Worm (Caenorhabditis elegans) whole organism, L3 larva: ENCODE measurements around the gene iglr-1.
A peak's percentile ranks its signal among the peaks of the same experiment; 100 is the strongest.

Source experiments
- R02D3.7 ChIP-seq: fragments of 150-350 bp; optimal IDR thresholded peaks from 2 replicates; lab custom pipeline; 2014; ENCODE audit warnings: missing biosample characterization, missing genetic modification characterization
- aly-2 ChIP-seq: fragments of 150-350 bp; optimal IDR thresholded peaks from 2 replicates; lab custom pipeline; 2014; ENCODE audit warnings: missing biosample characterization, missing genetic modification characterization
- ama-1 ChIP-seq: fragments of 150-350 bp; optimal IDR thresholded peaks from 2 replicates; lab custom pipeline; 2018
- ceh-16 ChIP-seq: sonication (generic microtip); optimal IDR thresholded peaks from 2 replicates; lab custom pipeline; 2017; ENCODE audit warnings: missing biosample characterization, missing genetic modification characterization
- ceh-28 ChIP-seq: fragments of 150-350 bp; optimal IDR thresholded peaks from 2 replicates; lab custom pipeline; 2014; ENCODE audit warnings: missing biosample characterization, missing genetic modification reagents, missing genetic modification characterization
- ceh-9 ChIP-seq: sonication (generic microtip); optimal IDR thresholded peaks from 2 replicates; lab custom pipeline; 2018; ENCODE audit warnings: missing biosample characterization, missing genetic modification characterization
- egl-27 ChIP-seq: sonication (generic microtip); optimal IDR thresholded peaks from 4 replicates; lab custom pipeline; 2017; ENCODE audit warnings: missing biosample characterization, missing genetic modification reagents, missing genetic modification characterization
- egl-5 ChIP-seq: fragments of 150-350 bp; optimal IDR thresholded peaks from 2 replicates; lab custom pipeline; 2017; ENCODE audit warnings: missing biosample characterization, missing genetic modification reagents, missing genetic modification characterization, inconsistent platforms
- elt-2 ChIP-seq: sonication (generic microtip); optimal IDR thresholded peaks from 2 replicates; lab custom pipeline; 2016; ENCODE audit warnings: missing genetic modification reagents, mild to moderate bottlenecking, missing genetic modification characterization, missing compliant biosample characterization
- elt-3 ChIP-seq, 3 experiments: fragments of 150-350 bp in 1 of 3; sonication (generic microtip) in 2 of 3; optimal IDR thresholded peaks; 2 replicates in 2 of 3; 4 replicates in 1 of 3; lab custom pipeline; 2014 to 2017; ENCODE audit warnings: missing biosample characterization in 3 of 3, missing genetic modification characterization in 3 of 3
- fkh-2 ChIP-seq: fragments of 150-350 bp; optimal IDR thresholded peaks from 2 replicates; lab custom pipeline; 2014; ENCODE audit warnings: missing biosample characterization, missing genetic modification reagents, missing genetic modification characterization
- hmg-11 ChIP-seq: sonication (generic microtip); optimal IDR thresholded peaks from 2 replicates; lab custom pipeline; 2016; ENCODE audit warnings: missing genetic modification characterization, missing compliant biosample characterization
- lin-39 ChIP-seq: fragments of 150-350 bp; optimal IDR thresholded peaks from 2 replicates; lab custom pipeline; 2018; ENCODE audit warnings: missing biosample characterization, missing genetic modification reagents, missing genetic modification characterization
- lsy-12 ChIP-seq: sonication (generic microtip); optimal IDR thresholded peaks from 2 replicates; lab custom pipeline; 2016; ENCODE audit warnings: mild to moderate bottlenecking, missing genetic modification characterization, missing compliant biosample characterization
- nfya-1 ChIP-seq: sonication (generic microtip); optimal IDR thresholded peaks from 2 replicates; lab custom pipeline; 2017; ENCODE audit warnings: missing genetic modification characterization, mild to moderate bottlenecking, missing compliant biosample characterization, antibody characterized with exemption, moderate library complexity; ENCODE audit not compliant: insufficient read depth
- nhr-11 ChIP-seq: fragments of 150-350 bp; optimal IDR thresholded peaks from 2 replicates; lab custom pipeline; 2014; ENCODE audit warnings: missing biosample characterization, missing genetic modification characterization
- nhr-23 ChIP-seq: fragments of 150-350 bp; optimal IDR thresholded peaks from 2 replicates; lab custom pipeline; 2014; ENCODE audit warnings: missing biosample characterization, missing genetic modification reagents, missing genetic modification characterization
- nhr-237 ChIP-seq: fragments of 150-350 bp; optimal IDR thresholded peaks from 2 replicates; lab custom pipeline; 2014; ENCODE audit warnings: missing biosample characterization, missing genetic modification characterization
- nhr-25 ChIP-seq: sonication (generic microtip); optimal IDR thresholded peaks from 2 replicates; lab custom pipeline; 2017; ENCODE audit warnings: missing biosample characterization, missing genetic modification characterization
- nhr-43 ChIP-seq: sonication (generic microtip); optimal IDR thresholded peaks from 2 replicates; lab custom pipeline; 2016; ENCODE audit warnings: mild to moderate bottlenecking, missing genetic modification characterization, missing compliant biosample characterization; ENCODE audit not compliant: poor library complexity, severe bottlenecking
- nhr-76 ChIP-seq: fragments of 150-350 bp; sonication (generic microtip); optimal IDR thresholded peaks from 5 replicates; lab custom pipeline; 2014; ENCODE audit warnings: missing biosample characterization, missing genetic modification characterization
- nhr-77 ChIP-seq: fragments of 150-350 bp; optimal IDR thresholded peaks from 2 replicates; lab custom pipeline; 2014; ENCODE audit warnings: missing biosample characterization, missing genetic modification characterization
- pha-4 ChIP-seq: fragments of 150-350 bp; optimal IDR thresholded peaks from 2 replicates; lab custom pipeline; 2014; ENCODE audit warnings: missing biosample characterization, missing genetic modification reagents, missing genetic modification characterization
- pqm-1 ChIP-seq: fragments of 150-350 bp; optimal IDR thresholded peaks from 2 replicates; lab custom pipeline; 2017; ENCODE audit warnings: missing biosample characterization, missing genetic modification characterization, inconsistent platforms
- sea-2 ChIP-seq: fragments of 150-350 bp; sonication (generic microtip); optimal IDR thresholded peaks from 4 replicates; lab custom pipeline; 2014; ENCODE audit warnings: missing biosample characterization, missing genetic modification reagents, missing genetic modification characterization
- snpc-4 ChIP-seq: fragments of 150-350 bp; optimal IDR thresholded peaks from 2 replicates; lab custom pipeline; 2014; ENCODE audit warnings: missing biosample characterization, missing genetic modification characterization
- tbx-2 ChIP-seq: sonication (generic microtip); optimal IDR thresholded peaks from 2 replicates; lab custom pipeline; 2016; ENCODE audit warnings: mild to moderate bottlenecking, missing genetic modification characterization, missing compliant biosample characterization
- unc-39 ChIP-seq: sonication (generic microtip); optimal IDR thresholded peaks from 4 replicates; lab custom pipeline; 2017; ENCODE audit warnings: missing biosample characterization, missing genetic modification characterization
- unc-62 ChIP-seq: fragments of 150-350 bp; sonication (generic microtip); optimal IDR thresholded peaks from 4 replicates; lab custom pipeline; 2014; ENCODE audit warnings: missing biosample characterization, missing genetic modification reagents, missing genetic modification characterization
- zag-1 ChIP-seq: fragments of 150-350 bp; optimal IDR thresholded peaks from 2 replicates; lab custom pipeline; 2014; ENCODE audit warnings: missing biosample characterization, missing genetic modification characterization
- ztf-4 ChIP-seq: fragments of 150-350 bp; optimal IDR thresholded peaks from 2 replicates; lab custom pipeline; 2014; ENCODE audit warnings: missing biosample characterization, missing genetic modification characterization

iglr-1 gene

DNA sequence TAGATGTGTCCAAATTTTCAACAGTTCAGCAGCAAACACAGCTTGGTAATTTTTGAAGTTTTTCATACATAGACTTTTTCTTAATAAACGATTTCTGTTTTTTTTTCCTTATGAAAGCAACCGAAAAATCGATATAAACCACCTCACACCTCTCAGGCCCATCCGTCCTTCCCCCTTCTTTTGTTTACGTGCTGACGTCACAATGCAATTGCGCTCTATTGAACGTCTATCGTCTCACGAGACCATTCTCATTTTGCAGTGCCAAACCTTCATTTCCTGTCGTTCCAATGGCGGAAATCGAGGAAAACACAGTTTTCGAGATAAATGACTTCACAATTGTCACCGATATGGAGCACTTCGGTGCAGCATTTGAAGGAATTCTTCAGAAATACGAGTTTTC, 7.9 kb downstream of the iglr-1 start, which contains the start of gene rbg-1 (continued):
- no peak for TF ChIP-seq nhr-77 (tag; lab: Kevin White, UChicago)
- TF ChIP-seq pha-4 (tag; lab: Kevin White, UChicago): peak; percentile 96
- TF ChIP-seq lin-39: peak; percentile 62
- TF ChIP-seq aly-2 (tag; lab: Kevin White, UChicago): no peak
- no peak for TF ChIP-seq ceh-16
- no peak for TF ChIP-seq R02D3.7
- no peak for TF ChIP-seq lsy-12 (tag; lab: Kevin White, UChicago)
- peak; percentile 83 for TF ChIP-seq snpc-4
- TF ChIP-seq pqm-1 (tag; lab: Kevin White, UChicago): peak; percentile 35
- TF ChIP-seq elt-3 (tag; optimal IDR thresholded peaks at IDR 0.05; lab: Kevin White, UChicago): no peak
- TF ChIP-seq fkh-2: peak; percentile 80
- TF ChIP-seq ztf-4 (tag; lab: Kevin White, UChicago): no peak
- TF ChIP-seq nhr-237 (tag; lab: Kevin White, UChicago): no peak
- peak; percentile 50 for TF ChIP-seq sea-2 (GFP tag; lab: Kevin White, UChicago)
- TF ChIP-seq tbx-2 (tag; lab: Kevin White, UChicago): no peak

ce11 chrX:14982525-14982924, 8.7 kb downstream of the iglr-1 start, which contains the start of gene plp-2:
TSS of gene plp-2 (minus strand) at chrX:14982804.
- TF ChIP-seq ama-1 (lab: Kevin White, UChicago) (peak; percentile 26), pha-4 (tag; lab: Kevin White, UChicago) (peak; percentile 1), zag-1 (tag; lab: Kevin White, UChicago) (no peak)

DNA sequence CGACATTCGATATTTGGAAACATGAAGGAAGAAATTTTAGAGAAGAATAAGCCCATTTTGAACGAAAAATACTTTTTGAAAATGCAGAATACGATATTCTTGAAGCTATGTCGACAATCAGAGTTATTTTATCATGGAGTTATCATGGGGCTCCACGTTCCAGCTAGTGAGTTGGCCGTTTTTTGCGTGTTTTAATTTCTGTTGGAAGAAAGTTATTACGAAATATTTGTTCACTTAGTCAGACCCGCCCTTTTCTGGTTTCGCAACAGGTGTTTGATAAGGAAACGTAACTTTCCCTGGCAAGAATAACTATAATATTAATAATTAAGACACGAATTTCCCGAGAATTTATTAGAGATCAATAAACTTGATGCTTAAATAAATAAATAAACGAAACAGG, 9.6 kb downstream of the iglr-1 start:
- TF ChIP-seq elt-2 (tag; lab: Kevin White, UChicago): peak; percentile 38

DNA sequence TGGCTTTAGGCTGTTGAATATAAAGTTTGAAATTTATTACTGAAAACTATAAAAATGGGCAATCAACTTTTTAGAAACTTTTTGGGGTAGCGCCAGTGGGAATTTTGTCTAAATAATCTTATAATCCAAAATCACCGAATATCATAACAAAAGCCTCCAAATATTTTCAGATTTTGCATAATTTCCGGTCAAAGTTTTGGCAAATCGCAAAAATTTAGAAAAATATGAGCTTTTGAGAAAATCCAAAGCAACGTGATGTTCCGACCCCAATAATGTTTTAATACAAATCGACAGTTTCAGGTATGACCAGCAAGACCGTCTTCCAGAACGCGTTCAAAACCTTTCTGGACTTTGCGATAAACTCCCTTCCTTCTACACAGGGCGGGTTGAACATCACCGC, 11.8 kb downstream of the iglr-1 start, which contains the start of gene emre-1:
TSS of gene emre-1 (plus strand) at position 301 of the 400 bp plus-strand sequence.
- TF ChIP-seq egl-5 (tag; lab: Kevin White, UChicago) (no peak), R02D3.7 (no peak), nhr-23 (tag; lab: Kevin White, UChicago) (no peak), egl-27 (tag; lab: Kevin White, UChicago) (no peak), ceh-9 (no peak), pha-4 (tag; lab: Kevin White, UChicago) (no peak), nhr-25 (tag; lab: Kevin White, UChicago) (no peak), nhr-76 (tag; lab: Kevin White, UChicago) (no peak)
- TF ChIP-seq, all 47 proteins: peak for 0

DNA sequence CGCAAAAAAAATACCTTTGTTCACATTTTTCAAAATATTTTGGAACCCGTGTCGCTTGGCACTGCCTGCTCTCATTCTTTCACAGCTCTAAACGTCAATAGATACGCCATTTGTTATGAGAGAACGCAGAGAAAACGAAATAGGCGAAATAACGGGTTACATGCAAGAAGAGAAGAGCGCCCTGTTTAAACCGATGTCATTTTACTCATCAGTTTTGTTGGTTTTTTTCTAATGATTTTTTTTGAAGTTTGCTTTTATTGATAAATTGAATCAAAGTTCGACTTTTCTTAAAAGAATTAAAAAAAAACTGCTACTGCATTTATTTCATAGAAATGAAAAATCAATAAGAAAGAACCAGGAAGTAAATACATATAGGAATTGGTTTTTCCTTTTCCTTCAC, 12.4 kb downstream of the iglr-1 start:
- peak; percentile 11 for TF ChIP-seq hmg-11
- no peak for TF ChIP-seq nhr-11 (tag; lab: Kevin White, UChicago)
- peak in 1 of 3 experiments; percentile 17 for TF ChIP-seq elt-3 (tag; optimal IDR thresholded peaks at IDR 0.05; lab: Kevin White, UChicago)
- peak; percentile 63 for TF ChIP-seq nfya-1 (tag; lab: Kevin White, UChicago)
- peak; percentile 70 for TF ChIP-seq pha-4 (tag; lab: Kevin White, UChicago)
- peak; percentile 2 for TF ChIP-seq elt-2 (tag; lab: Kevin White, UChicago)
- TF ChIP-seq lin-39: peak; percentile 24
- TF ChIP-seq ceh-28 (tag; lab: Kevin White, UChicago): peak; percentile 55
- TF ChIP-seq nhr-25 (tag; lab: Kevin White, UChicago): peak; percentile 4
- TF ChIP-seq nhr-43 (tag; lab: Kevin White, UChicago): peak; percentile 37
- TF ChIP-seq ama-1 (lab: Kevin White, UChicago): peak; percentile 90
- no peak for TF ChIP-seq unc-62 (GFP tag; lab: Kevin White, UChicago)
- no peak for TF ChIP-seq unc-39 (tag; lab: Kevin White, UChicago)

ce11 chrX:14976840-14977534, 14.2 kb downstream of the iglr-1 start:
- no peak for TF ChIP-seq fkh-2
